Worm (Caenorhabditis elegans) whole organism, midembryonic: ENCODE results near the gene srsx-14.

Experiments used
- T22C8.4 ChIP-seq: fragments of 200-800 bp; sonication (Bioruptor generic); IDR thresholded peaks from 2 replicates; pipeline ENCODE4 v1.3.6; 2022; ENCODE audit warnings: missing genetic modification characterization, missing compliant biosample characterization
- cog-1 ChIP-seq: sonication (generic microtip); optimal IDR thresholded peaks from 2 replicates; lab custom pipeline; 2016; ENCODE audit warnings: missing genetic modification characterization, missing compliant biosample characterization
- flt-1 ChIP-seq: fragments of 200-800 bp; sonication (Bioruptor generic); IDR thresholded peaks from 2 replicates; pipeline ENCODE4 v1.3.6; 2022; ENCODE audit warnings: missing genetic modification characterization, missing compliant biosample characterization
- klf-2 ChIP-seq: fragments of 200-800 bp; sonication (Bioruptor generic); conservative IDR thresholded peaks from 2 replicates; pipeline ENCODE4 v1.3.6; 2022; ENCODE audit warnings: missing genetic modification reagents, missing genetic modification characterization, missing compliant biosample characterization
- med-1 ChIP-seq: sonication (generic microtip); optimal IDR thresholded peaks from 2 replicates; lab custom pipeline; 2017; ENCODE audit warnings: missing genetic modification characterization, mild to moderate bottlenecking, missing compliant biosample characterization, antibody characterized with exemption, missing genetic modification reagents; ENCODE audit not compliant: insufficient read depth
- ref-1 ChIP-seq: fragments of 200-800 bp; sonication (Bioruptor generic); conservative IDR thresholded peaks from 2 replicates; pipeline ENCODE4 v1.3.6; 2022; ENCODE audit warnings: missing genetic modification reagents, missing genetic modification characterization, missing compliant biosample characterization
- tab-1 ChIP-seq: fragments of 200-800 bp; sonication (Bioruptor generic); IDR thresholded peaks from 2 replicates; pipeline ENCODE4 v1.3.6; 2022; ENCODE audit warnings: missing genetic modification characterization, missing compliant biosample characterization
- ztf-23 ChIP-seq: fragments of 200-800 bp; sonication (Bioruptor generic); IDR thresholded peaks from 2 replicates; pipeline ENCODE4 v1.3.6; 2022; ENCODE audit warnings: missing genetic modification reagents, missing genetic modification characterization, missing compliant biosample characterization
- ztf-29 ChIP-seq: fragments of 200-800 bp; sonication (Bioruptor generic); IDR thresholded peaks from 2 replicates; pipeline ENCODE4 v1.3.6; 2022; ENCODE audit warnings: missing genetic modification reagents, missing genetic modification characterization, missing compliant biosample characterization

DNA sequence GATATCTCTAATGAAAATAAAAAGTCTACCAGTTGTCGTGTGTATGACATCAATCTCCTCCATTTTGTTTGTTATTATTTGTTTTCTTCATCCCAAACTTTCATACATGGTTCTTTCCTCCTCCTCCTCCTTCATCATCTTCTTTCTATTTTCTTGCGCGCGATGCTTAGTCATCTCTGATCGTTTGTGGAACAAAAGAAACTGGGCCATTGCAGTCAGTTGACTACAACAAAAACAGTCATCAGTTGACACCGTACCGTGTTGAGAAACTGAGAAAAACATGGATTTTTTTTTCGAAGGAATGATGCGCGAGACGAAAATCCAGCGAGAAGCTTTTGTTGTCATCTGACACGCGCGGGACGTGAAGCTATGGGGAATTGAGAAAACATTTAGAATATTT, 21.7 kb downstream of the srsx-14 start:
- TF ChIP-seq cog-1 (tag; lab: Kevin White, UChicago) (no peak), ztf-29 (no peak), tab-1 (no peak), med-1 (no peak), flt-1 (GFP tag; lab: Robert Waterston, UW) (no peak), T22C8.4 (GFP tag; lab: Robert Waterston, UW) (no peak), klf-2 (no peak), ref-1 (no peak), ztf-23 (GFP tag; lab: Robert Waterston, UW) (no peak)
